Fruit fly (Drosophila melanogaster) whole organism, wandering third instar larva: ENCODE measurements around the gene Naa80.

Experiments used
- Abd-B ChIP-seq: fragments of >200 bp; optimal IDR thresholded peaks from 2 replicates; lab custom pipeline; 2017; ENCODE audit warnings: missing biosample characterization, missing genetic modification characterization
- CG32264 ChIP-seq: fragments of 200-800 bp; sonication (Bioruptor generic); optimal IDR thresholded peaks from 2 replicates; lab custom pipeline; 2016; ENCODE audit warnings: missing biosample characterization, missing genetic modification characterization
- CG9705 ChIP-seq: fragments of 200-800 bp; sonication (Bioruptor generic); optimal IDR thresholded peaks from 2 replicates; lab custom pipeline; 2018; ENCODE audit warnings: missing biosample characterization, mild to moderate bottlenecking, missing genetic modification characterization
- CrebA ChIP-seq: fragments of 200-800 bp; sonication (Bioruptor generic); optimal IDR thresholded peaks from 2 replicates; lab custom pipeline; 2016; ENCODE audit warnings: missing biosample characterization, mild to moderate bottlenecking, missing genetic modification characterization, borderline replicate concordance
- Dfd ChIP-seq: fragments of >200 bp; optimal IDR thresholded peaks from 2 replicates; lab custom pipeline; 2017; ENCODE audit warnings: missing biosample characterization, missing genetic modification characterization
- Dif ChIP-seq: fragments of 200-275, 200-300 bp; sonication (Bioruptor generic); optimal IDR thresholded peaks from 2 replicates; lab custom pipeline; 2018; ENCODE audit warnings: missing biosample characterization, missing genetic modification characterization; ENCODE audit not compliant: partially characterized antibody
- GATAd ChIP-seq: sonication (Bioruptor generic); optimal IDR thresholded peaks from 2 replicates; lab custom pipeline; 2016; ENCODE audit warnings: missing biosample characterization, missing genetic modification characterization
- HLH106 ChIP-seq: fragments of 200-800 bp; optimal IDR thresholded peaks from 3 replicates; lab custom pipeline; 2019; ENCODE audit warnings: missing biosample characterization, mild to moderate bottlenecking, missing genetic modification characterization, moderate library complexity
- Hnf4 ChIP-seq: fragments of 200-800 bp; sonication (Bioruptor generic); optimal IDR thresholded peaks from 2 replicates; lab custom pipeline; 2016; ENCODE audit warnings: missing biosample characterization, mild to moderate bottlenecking, missing genetic modification characterization
- Hr78 ChIP-seq: fragments of >200 bp; optimal IDR thresholded peaks from 2 replicates; lab custom pipeline; 2017; ENCODE audit warnings: missing biosample characterization, missing genetic modification characterization
- Hr83 ChIP-seq: fragments of 200-300 bp; sonication (Bioruptor generic); optimal IDR thresholded peaks from 2 replicates; lab custom pipeline; 2016; ENCODE audit warnings: missing biosample characterization, mild to moderate bottlenecking, missing genetic modification characterization, moderate library complexity; ENCODE audit not compliant: poor library complexity, severe bottlenecking
- Jra ChIP-seq: sonication (Bioruptor generic); optimal IDR thresholded peaks from 2 replicates; lab custom pipeline; 2016; ENCODE audit warnings: missing biosample characterization, missing genetic modification characterization
- Mio ChIP-seq: sonication (Bioruptor generic); optimal IDR thresholded peaks from 2 replicates; lab custom pipeline; 2016; ENCODE audit warnings: missing biosample characterization, missing genetic modification characterization
- Myc ChIP-seq: fragments of >200 bp; optimal IDR thresholded peaks from 2 replicates; lab custom pipeline; 2017
- N ChIP-seq: fragments of >200 bp; optimal IDR thresholded peaks from 2 replicates; lab custom pipeline; 2018; ENCODE audit warnings: missing biosample characterization, missing external identifiers, missing genetic modification characterization
- OdsH ChIP-seq: fragments of 200-800 bp; sonication (Bioruptor generic); optimal IDR thresholded peaks from 2 replicates; lab custom pipeline; 2016; ENCODE audit warnings: missing biosample characterization, mild to moderate bottlenecking, missing genetic modification characterization
- Rel ChIP-seq, 2 experiments: fragments of 200-800 bp; sonication (Bioruptor generic) in 1 of 2; optimal IDR thresholded peaks; 2 replicates in 1 of 2; 3 replicates in 1 of 2; lab custom pipeline; 2016 to 2019; ENCODE audit warnings: mild to moderate bottlenecking in 2 of 2, missing biosample characterization in 2 of 2, missing genetic modification characterization in 2 of 2, moderate library complexity in 1 of 2
- Sp1 ChIP-seq: fragments of 200-800 bp; sonication (Bioruptor generic); optimal IDR thresholded peaks from 3 replicates; lab custom pipeline; 2019; ENCODE audit warnings: missing biosample characterization, mild to moderate bottlenecking, missing genetic modification characterization, moderate library complexity
- Vsx2 ChIP-seq: fragments of 200-300, 225-300 bp; sonication (Bioruptor generic); optimal IDR thresholded peaks from 2 replicates; lab custom pipeline; 2018; ENCODE audit warnings: missing biosample characterization, missing genetic modification characterization; ENCODE audit not compliant: partially characterized antibody
- br ChIP-seq: fragments of 200-800 bp; sonication (Bioruptor generic); optimal IDR thresholded peaks from 2 replicates; lab custom pipeline; 2016; ENCODE audit warnings: missing biosample characterization, missing genetic modification characterization
- brk ChIP-seq: fragments of 200-800 bp; sonication (Bioruptor generic); optimal IDR thresholded peaks from 2 replicates; lab custom pipeline; 2016; ENCODE audit warnings: missing biosample characterization, mild to moderate bottlenecking, missing genetic modification characterization
- dl ChIP-seq, 2 experiments: fragments of 175-275, 200-275 bp in 1 of 2; fragments of 200-275 bp in 1 of 2; sonication (Bioruptor generic); optimal IDR thresholded peaks; lab custom pipeline; 2018; ENCODE audit warnings: mild to moderate bottlenecking in 2 of 2, missing biosample characterization in 2 of 2, missing genetic modification characterization in 2 of 2, moderate library complexity in 2 of 2; ENCODE audit not compliant: partially characterized antibody in 2 of 2, insufficient read depth in 1 of 2
- dmrt93B ChIP-seq: fragments of 200-800 bp; sonication (Bioruptor generic); optimal IDR thresholded peaks from 2 replicates; lab custom pipeline; 2018; ENCODE audit warnings: missing biosample characterization, mild to moderate bottlenecking, missing genetic modification characterization
- dsf ChIP-seq: sonication (Bioruptor generic); optimal IDR thresholded peaks from 2 replicates; lab custom pipeline; 2016; ENCODE audit warnings: missing biosample characterization, missing genetic modification characterization, borderline replicate concordance
- ey ChIP-seq: fragments of 200-800 bp; sonication (Bioruptor generic); optimal IDR thresholded peaks from 2 replicates; lab custom pipeline; 2016; ENCODE audit warnings: missing biosample characterization, missing genetic modification characterization
- foxo ChIP-seq, 2 experiments: fragments of 200-800 bp; sonication (Bioruptor generic); optimal IDR thresholded peaks; 2 replicates in 1 of 2; 3 replicates in 1 of 2; lab custom pipeline; 2016 to 2017; ENCODE audit warnings: missing biosample characterization in 2 of 2, missing genetic modification characterization in 2 of 2
- fru ChIP-seq: fragments of 200-800 bp; sonication (Bioruptor generic); optimal IDR thresholded peaks from 3 replicates; lab custom pipeline; 2016; ENCODE audit warnings: missing biosample characterization, mild to moderate bottlenecking, missing genetic modification characterization
- h ChIP-seq: fragments of 200-800 bp; sonication (Bioruptor generic); optimal IDR thresholded peaks from 3 replicates; lab custom pipeline; 2016; ENCODE audit warnings: missing biosample characterization, mild to moderate bottlenecking, missing genetic modification characterization
- jim ChIP-seq: fragments of 175-275, 200-325 bp; sonication (Bioruptor generic); optimal IDR thresholded peaks from 2 replicates; lab custom pipeline; 2016; ENCODE audit warnings: missing biosample characterization, mild to moderate bottlenecking, missing genetic modification characterization
- lola ChIP-seq: fragments of >200 bp; optimal IDR thresholded peaks from 2 replicates; lab custom pipeline; 2017; ENCODE audit warnings: missing biosample characterization, missing genetic modification characterization
- pan ChIP-seq: fragments of >200 bp; optimal IDR thresholded peaks from 2 replicates; lab custom pipeline; 2017
- psq ChIP-seq: fragments of 200-800 bp; sonication (Bioruptor generic); optimal IDR thresholded peaks from 3 replicates; lab custom pipeline; 2017; ENCODE audit warnings: missing biosample characterization, mild to moderate bottlenecking, missing genetic modification characterization, moderate library complexity
- rgr ChIP-seq: fragments of 200-800 bp; sonication (Bioruptor generic); optimal IDR thresholded peaks from 3 replicates; lab custom pipeline; 2016; ENCODE audit warnings: missing biosample characterization, mild to moderate bottlenecking, missing genetic modification characterization
- sage ChIP-seq: fragments of 200-800 bp; sonication (Bioruptor generic); optimal IDR thresholded peaks from 2 replicates; lab custom pipeline; 2016; ENCODE audit warnings: missing biosample characterization, mild to moderate bottlenecking, missing genetic modification characterization
- sv ChIP-seq: fragments of 200-800 bp; sonication (Bioruptor generic); optimal IDR thresholded peaks from 3 replicates; lab custom pipeline; 2016; ENCODE audit warnings: missing biosample characterization, missing genetic modification characterization
- tai ChIP-seq: sonication (Bioruptor generic); optimal IDR thresholded peaks from 2 replicates; lab custom pipeline; 2016; ENCODE audit warnings: missing biosample characterization, missing genetic modification characterization
- usp ChIP-seq: fragments of >200 bp; optimal IDR thresholded peaks from 2 replicates; lab custom pipeline; 2017; ENCODE audit warnings: missing biosample characterization, missing genetic modification characterization
- woc ChIP-seq: sonication (Bioruptor generic); optimal IDR thresholded peaks from 2 replicates; lab custom pipeline; 2016; ENCODE audit warnings: missing biosample characterization, mild to moderate bottlenecking, missing genetic modification characterization

The Naa80 gene

dm6 chr3R:9747272-9747874 is 20.3 kb upstream of the Naa80 start, which contains the start of gene CG12948:
Gene CG12948 (minus strand): TSS chr3R:9747744.
- TF ChIP-seq brk (GFP tag; lab: Kevin White, UChicago) (no peak), woc (peak; percentile 96), sv (GFP tag; lab: Kevin White, UChicago) (peak; percentile 55), dl (GFP tag; optimal IDR thresholded peaks at IDR 0.05; lab: Kevin White, UChicago; ENCODE audit: insufficient read depth in 1 of 2, partially characterized antibody in 2 of 2) (no peak), ey (GFP tag; lab: Kevin White, UChicago) (peak; percentile 51), fru (GFP tag; lab: Kevin White, UChicago) (no peak), Rel (GFP tag; optimal IDR thresholded peaks at IDR 0.05; lab: Kevin White, UChicago) (no peak), Rel (tag; optimal IDR thresholded peaks at IDR 0.05; lab: Kevin White, UChicago) (peak; percentile 65), br (GFP tag; lab: Kevin White, UChicago) (peak; percentile 80), Hr83 (GFP tag; lab: Kevin White, UChicago) (no peak), OdsH (GFP tag; lab: Kevin White, UChicago) (peak; percentile 55), N (GFP tag; lab: Kevin White, UChicago) (no peak), Mio (no peak), HLH106 (tag; lab: Kevin White, UChicago) (peak; percentile 79), Dif (GFP tag; lab: Kevin White, UChicago) (peak; percentile 17), CrebA (GFP tag; lab: Kevin White, UChicago) (no peak), Hnf4 (GFP tag; lab: Kevin White, UChicago) (no peak), Hr78 (GFP tag; lab: Kevin White, UChicago) (no peak), rgr (GFP tag; lab: Kevin White, UChicago) (peak; percentile 73), jim (GFP tag; lab: Kevin White, UChicago) (no peak), Abd-B (no peak), sage (GFP tag; lab: Kevin White, UChicago) (no peak), foxo (GFP tag; optimal IDR thresholded peaks at IDR 0.05; lab: Kevin White, UChicago) (peak in 1 of 2 experiments; percentile 32), Sp1 (GFP tag; lab: Kevin White, UChicago) (peak; percentile 76), lola (GFP tag; lab: Kevin White, UChicago) (no peak), CG9705 (GFP tag; lab: Kevin White, UChicago) (peak; percentile 74), CG32264 (GFP tag; lab: Kevin White, UChicago) (no peak), GATAd (GFP tag; lab: Kevin White, UChicago) (no peak), h (GFP tag; lab: Kevin White, UChicago) (no peak), Vsx2 (GFP tag; lab: Kevin White, UChicago) (no peak), Dfd (GFP tag; lab: Kevin White, UChicago) (no peak), pan (lab: Kevin White, UChicago) (no peak), dmrt93B (GFP tag; lab: Kevin White, UChicago) (no peak), Jra (no peak), dsf (GFP tag; lab: Kevin White, UChicago) (peak; percentile 10), psq (GFP tag; lab: Kevin White, UChicago) (peak; percentile 53), Myc (lab: Kevin White, UChicago) (peak; percentile 50), tai (GFP tag; lab: Kevin White, UChicago) (no peak), usp (no peak)

- TF ChIP-seq tai (GFP tag; lab: Kevin White, UChicago) (no peak), sv (GFP tag; lab: Kevin White, UChicago) (no peak), h (GFP tag; lab: Kevin White, UChicago) (no peak), Hnf4 (GFP tag; lab: Kevin White, UChicago) (no peak), sage (GFP tag; lab: Kevin White, UChicago) (no peak), Hr83 (GFP tag; lab: Kevin White, UChicago) (no peak), N (GFP tag; lab: Kevin White, UChicago) (no peak), OdsH (GFP tag; lab: Kevin White, UChicago) (no peak), foxo (GFP tag; optimal IDR thresholded peaks at IDR 0.05; lab: Kevin White, UChicago) (no peak), dsf (GFP tag; lab: Kevin White, UChicago) (no peak), CG32264 (GFP tag; lab: Kevin White, UChicago) (no peak)
- TF ChIP-seq, all 38 proteins: peak for 0
Measured at dm6 chr3R:9747875-9747899, 19.9 kb upstream of the Naa80 start, which contains the start of gene PpD3. Gene PpD3 (plus strand): TSS chr3R:9747875.
